Worm (Caenorhabditis elegans) whole organism, L2 larva: ENCODE measurements around the gene zag-1.

Source experiments
- ama-1 ChIP-seq: fragments of 150-350 bp; optimal IDR thresholded peaks from 2 replicates; lab custom pipeline; 2018; ENCODE audit warnings: inconsistent platforms
- ceh-16 ChIP-seq: fragments of 150-350 bp; optimal IDR thresholded peaks from 2 replicates; lab custom pipeline; 2014; ENCODE audit warnings: missing biosample characterization, missing genetic modification characterization
- egl-27 ChIP-seq: sonication (generic microtip); optimal IDR thresholded peaks from 3 replicates; lab custom pipeline; 2017; ENCODE audit warnings: missing biosample characterization, missing genetic modification reagents, missing genetic modification characterization
- elt-1 ChIP-seq: fragments of 150-350 bp; optimal IDR thresholded peaks from 2 replicates; lab custom pipeline; 2014; ENCODE audit warnings: missing biosample characterization, missing genetic modification characterization
- fos-1 ChIP-seq: fragments of 150-350 bp; optimal IDR thresholded peaks from 2 replicates; lab custom pipeline; 2014; ENCODE audit warnings: missing biosample characterization, missing genetic modification characterization
- lin-13 ChIP-seq: fragments of 150-350 bp; optimal IDR thresholded peaks from 2 replicates; lab custom pipeline; 2014; ENCODE audit warnings: missing biosample characterization, missing genetic modification reagents, missing genetic modification characterization

ce11 chrIV:3857999-3858552 is 2.4 kb downstream of the zag-1 start:
- no peak for TF ChIP-seq elt-1 (tag; lab: Kevin White, UChicago)
- TF ChIP-seq ceh-16 (tag; lab: Kevin White, UChicago) = no peak
- no peak for TF ChIP-seq fos-1
- no peak for TF ChIP-seq ama-1 (lab: Kevin White, UChicago)
- TF ChIP-seq egl-27 (tag; lab: Kevin White, UChicago) = no peak
- no peak for TF ChIP-seq lin-13 (GFP tag; lab: Kevin White, UChicago)
